Fruit fly (Drosophila melanogaster) whole organism, embryonic: ENCODE results near the gene Phb1.

ENCODE experiments used
- BEAF-32 ChIP-seq: fragments of 200-800 bp; sonication (Bioruptor generic); optimal IDR thresholded peaks from 3 replicates; lab custom pipeline; 2017; ENCODE audit warnings: missing biosample characterization, missing genetic modification characterization, mild to moderate bottlenecking, moderate library complexity, missing genetic modification reagents
- Bgb ChIP-seq: fragments of 200-800 bp; sonication (Bioruptor generic); IDR thresholded peaks from 2 replicates; pipeline ENCODE4 v1.3.6; 2022; ENCODE audit warnings: missing biosample characterization, missing genetic modification characterization; ENCODE audit not compliant: partially characterized antibody
- CG1024 ChIP-seq: fragments of 200-800 bp; sonication (Bioruptor generic); IDR thresholded peaks from 2 replicates; pipeline ENCODE4 v1.3.6; 2022; ENCODE audit warnings: missing biosample characterization, missing genetic modification characterization
- CG10462 ChIP-seq: fragments of 200-800 bp; sonication (Bioruptor generic); optimal IDR thresholded peaks from 2 replicates; lab custom pipeline; 2016; ENCODE audit warnings: missing biosample characterization, missing genetic modification characterization
- CG10654 ChIP-seq: fragments of 200-800 bp; sonication (Bioruptor generic); optimal IDR thresholded peaks from 2 replicates; lab custom pipeline; 2016; ENCODE audit warnings: missing biosample characterization, missing genetic modification characterization
- CG11398 ChIP-seq: fragments of 200-800 bp; sonication (Bioruptor generic); optimal IDR thresholded peaks from 2 replicates; lab custom pipeline; 2016; ENCODE audit warnings: missing biosample characterization, missing genetic modification characterization
- CG12236 ChIP-seq: fragments of 200-800 bp; sonication (Bioruptor generic); optimal IDR thresholded peaks from 2 replicates; lab custom pipeline; 2016; ENCODE audit warnings: missing biosample characterization, missing genetic modification characterization
- CG13775 ChIP-seq: fragments of 200-800 bp; sonication (Bioruptor generic); optimal IDR thresholded peaks from 3 replicates; lab custom pipeline; 2017; ENCODE audit warnings: missing biosample characterization, mild to moderate bottlenecking, missing genetic modification characterization
- CG18262 ChIP-seq: fragments of 200-800 bp; optimal IDR thresholded peaks from 3 replicates; lab custom pipeline; 2019; ENCODE audit warnings: missing biosample characterization, mild to moderate bottlenecking, missing genetic modification characterization, moderate library complexity
- CG3407 ChIP-seq: fragments of 200-800 bp; sonication (Bioruptor generic); optimal IDR thresholded peaks from 2 replicates; lab custom pipeline; 2018; ENCODE audit warnings: missing biosample characterization, mild to moderate bottlenecking, missing genetic modification characterization
- CG4617 ChIP-seq: fragments of 200-800 bp; sonication (Bioruptor generic); optimal IDR thresholded peaks from 3 replicates; lab custom pipeline; 2016; ENCODE audit warnings: missing biosample characterization, missing genetic modification characterization, borderline replicate concordance
- CG7786 ChIP-seq: fragments of 200-800 bp; sonication (Bioruptor generic); optimal IDR thresholded peaks from 2 replicates; lab custom pipeline; 2016; ENCODE audit warnings: missing biosample characterization, missing genetic modification characterization
- CG8089 ChIP-seq: fragments of 200-800 bp; sonication (Bioruptor generic); optimal IDR thresholded peaks from 3 replicates; lab custom pipeline; 2016; ENCODE audit warnings: missing biosample characterization, missing genetic modification characterization
- CG8944 ChIP-seq: fragments of 200-800 bp; sonication (Bioruptor generic); optimal IDR thresholded peaks from 3 replicates; lab custom pipeline; 2016; ENCODE audit warnings: missing biosample characterization, missing genetic modification characterization
- CG9437 ChIP-seq: fragments of 200-800 bp; sonication (Bioruptor generic); optimal IDR thresholded peaks from 2 replicates; lab custom pipeline; 2018; ENCODE audit warnings: missing biosample characterization, mild to moderate bottlenecking, missing genetic modification characterization
- CG9876 ChIP-seq: fragments of 200-800 bp; sonication (Bioruptor generic); optimal IDR thresholded peaks from 2 replicates; lab custom pipeline; 2016; ENCODE audit warnings: missing biosample characterization, missing genetic modification characterization
- Chrac-16 ChIP-seq: fragments of 200-800 bp; sonication (Bioruptor generic); optimal IDR thresholded peaks from 3 replicates; lab custom pipeline; 2016; ENCODE audit warnings: missing biosample characterization, missing genetic modification characterization
- CkIIα-i1 ChIP-seq: fragments of 200-800 bp; sonication (Bioruptor generic); IDR thresholded peaks from 2 replicates; pipeline ENCODE4 v1.3.6; 2022; ENCODE audit warnings: missing biosample characterization, missing genetic modification characterization
- CoRest ChIP-seq: fragments of 200-800 bp; sonication (Bioruptor generic); optimal IDR thresholded peaks from 3 replicates; lab custom pipeline; 2018; ENCODE audit warnings: missing biosample characterization, mild to moderate bottlenecking, missing genetic modification characterization, moderate library complexity
- Doc2 ChIP-seq: fragments of 200-800 bp; sonication (Bioruptor generic); IDR thresholded peaks from 2 replicates; pipeline ENCODE4 v1.3.6; 2022; ENCODE audit warnings: missing biosample characterization, missing genetic modification characterization
- Gug ChIP-seq: fragments of 200-800 bp; sonication (Bioruptor generic); IDR thresholded peaks from 4 replicates; pipeline ENCODE4 v1.3.6; 2022; ENCODE audit warnings: missing biosample characterization, missing genetic modification characterization
- Jarid2 ChIP-seq: fragments of 200-800 bp; sonication (Bioruptor generic); optimal IDR thresholded peaks from 3 replicates; lab custom pipeline; 2017; ENCODE audit warnings: mild to moderate bottlenecking, missing biosample characterization, missing genetic modification reagents, missing genetic modification characterization
- MTF-1 ChIP-seq: fragments of 200-800 bp; sonication (Bioruptor generic); optimal IDR thresholded peaks from 2 replicates; lab custom pipeline; 2018; ENCODE audit warnings: missing biosample characterization, mild to moderate bottlenecking, missing genetic modification characterization, borderline replicate concordance
- NC2α ChIP-seq: fragments of 200-800 bp; sonication (Bioruptor generic); optimal IDR thresholded peaks from 2 replicates; lab custom pipeline; 2016; ENCODE audit warnings: missing biosample characterization, missing genetic modification characterization
- Oaz ChIP-seq: fragments of 200-800 bp; sonication (Bioruptor generic); IDR thresholded peaks from 2 replicates; pipeline ENCODE4 v1.3.6; 2022; ENCODE audit warnings: missing biosample characterization, missing genetic modification characterization
- PHDP ChIP-seq: fragments of 200-800 bp; sonication (Bioruptor generic); optimal IDR thresholded peaks from 3 replicates; lab custom pipeline; 2018; ENCODE audit warnings: missing biosample characterization, mild to moderate bottlenecking, missing genetic modification characterization, moderate library complexity
- Ptx1 ChIP-seq: fragments of 200-800 bp; sonication (Bioruptor generic); IDR thresholded peaks from 2 replicates; pipeline ENCODE4 v1.3.6; 2022; ENCODE audit warnings: missing biosample characterization, missing genetic modification characterization
- Scr ChIP-seq: fragments of 200-800 bp; sonication (Bioruptor generic); IDR thresholded peaks from 2 replicates; pipeline ENCODE4 v1.3.6; 2022; ENCODE audit warnings: missing biosample characterization, missing genetic modification characterization; ENCODE audit not compliant: partially characterized antibody
- ash1 ChIP-seq: fragments of 200-800 bp; sonication (Bioruptor generic); optimal IDR thresholded peaks from 2 replicates; lab custom pipeline; 2018; ENCODE audit warnings: missing biosample characterization, mild to moderate bottlenecking, missing genetic modification characterization
- ato ChIP-seq: fragments of 200-800 bp; sonication (Bioruptor generic); IDR thresholded peaks from 2 replicates; pipeline ENCODE4 v1.3.6; 2022; ENCODE audit warnings: missing biosample characterization, missing genetic modification characterization; ENCODE audit not compliant: partially characterized antibody
- bigmax ChIP-seq: fragments of 200-800 bp; sonication (Bioruptor generic); optimal IDR thresholded peaks from 2 replicates; lab custom pipeline; 2018; ENCODE audit warnings: missing biosample characterization, mild to moderate bottlenecking, missing genetic modification characterization
- da ChIP-seq: fragments of 200-800 bp; sonication (Bioruptor generic); optimal IDR thresholded peaks from 2 replicates; lab custom pipeline; 2016; ENCODE audit warnings: missing biosample characterization, missing genetic modification characterization
- dmrt11E ChIP-seq: fragments of 200-800 bp; sonication (Bioruptor generic); optimal IDR thresholded peaks from 3 replicates; lab custom pipeline; 2018; ENCODE audit warnings: missing biosample characterization, mild to moderate bottlenecking, missing genetic modification characterization, moderate library complexity
- eve ChIP-seq, 2 experiments: fragments of >200 bp; optimal IDR thresholded peaks; 2 replicates each; lab custom pipeline; 2017; ENCODE audit warnings: missing biosample characterization in 2 of 2, missing genetic modification characterization in 2 of 2
- exex ChIP-seq: fragments of 200-800 bp; sonication (Bioruptor generic); optimal IDR thresholded peaks from 4 replicates; lab custom pipeline; 2018; ENCODE audit warnings: missing biosample characterization, mild to moderate bottlenecking, missing genetic modification characterization, moderate library complexity
- hb ChIP-seq: fragments of 200-800 bp; sonication (Bioruptor generic); IDR thresholded peaks from 3 replicates; pipeline ENCODE4 v1.3.6; 2022; ENCODE audit warnings: missing biosample characterization, missing genetic modification characterization; ENCODE audit not compliant: partially characterized antibody
- jigr1 ChIP-seq: fragments of 200-800 bp; sonication (Bioruptor generic); IDR thresholded peaks from 3 replicates; pipeline ENCODE4 v1.3.6; 2022; ENCODE audit warnings: missing biosample characterization, missing genetic modification characterization
- kni ChIP-seq: fragments of 200-800 bp; sonication (Bioruptor generic); optimal IDR thresholded peaks from 3 replicates; lab custom pipeline; 2017; ENCODE audit warnings: mild to moderate bottlenecking, missing biosample characterization, missing genetic modification reagents, missing genetic modification characterization
- nerfin-1 ChIP-seq: fragments of 200-800 bp; sonication (Bioruptor generic); optimal IDR thresholded peaks from 3 replicates; lab custom pipeline; 2019; ENCODE audit warnings: missing biosample characterization, mild to moderate bottlenecking, missing genetic modification characterization, moderate library complexity
- otp ChIP-seq: fragments of 200-800 bp; sonication (Bioruptor generic); IDR thresholded peaks from 3 replicates; pipeline ENCODE4, ENCODE4 v1.3.6; 2022; ENCODE audit warnings: missing biosample characterization, missing genetic modification characterization
- p53 ChIP-seq: fragments of 200-800 bp; sonication (Bioruptor generic); optimal IDR thresholded peaks from 2 replicates; lab custom pipeline; 2016; ENCODE audit warnings: missing biosample characterization, missing genetic modification characterization
- run ChIP-seq: fragments of 200-800 bp; sonication (Bioruptor generic); optimal IDR thresholded peaks from 3 replicates; lab custom pipeline; 2018; ENCODE audit warnings: missing biosample characterization, mild to moderate bottlenecking, missing genetic modification characterization
- shn ChIP-seq: fragments of 200-800 bp; sonication (Bioruptor generic); optimal IDR thresholded peaks from 3 replicates; lab custom pipeline; 2016; ENCODE audit warnings: missing biosample characterization, missing genetic modification characterization
- sisA ChIP-seq: fragments of 200-800 bp; sonication (Bioruptor generic); IDR thresholded peaks from 2 replicates; pipeline ENCODE4 v1.3.6; 2022; ENCODE audit warnings: missing biosample characterization, missing genetic modification characterization
- slbo ChIP-seq: fragments of 200-800 bp; sonication (Bioruptor generic); IDR thresholded peaks from 2 replicates; pipeline ENCODE4 v1.3.6; 2022; ENCODE audit warnings: missing biosample characterization, missing genetic modification characterization
- sr ChIP-seq: fragments of 200-800 bp; sonication (Bioruptor generic); IDR thresholded peaks from 3 replicates; pipeline ENCODE4 v1.3.6; 2022; ENCODE audit warnings: missing biosample characterization, missing genetic modification characterization
- tup ChIP-seq: fragments of 200-800 bp; sonication (Bioruptor generic); optimal IDR thresholded peaks from 2 replicates; lab custom pipeline; 2016; ENCODE audit warnings: missing biosample characterization, mild to moderate bottlenecking, missing genetic modification characterization, moderate library complexity
- zen2 ChIP-seq: fragments of 200-800 bp; sonication (Bioruptor generic); IDR thresholded peaks from 3 replicates; pipeline ENCODE4 v1.3.6; 2022; ENCODE audit warnings: missing biosample characterization, missing genetic modification characterization; ENCODE audit not compliant: partially characterized antibody

Gene Phb1

dm6 chr2L:19164933-19165813, 41.5 kb upstream of the Phb1 start (continued):
- TF ChIP-seq run (tag; lab: Kevin White, UChicago) (peak; percentile 95), exex (peak; percentile 86), eve (GFP tag; optimal IDR thresholded peaks at IDR 0.05; lab: Kevin White, UChicago) (peak in 1 of 2 experiments; percentile 38), CG11398 (peak; percentile 80), CG10462 (GFP tag; lab: Kevin White, UChicago) (peak; percentile 96), CG12236 (peak; percentile 81), tup (GFP tag; lab: Kevin White, UChicago) (peak; percentile 84), Doc2 (peak; percentile 69; the same call in 1 of the 2 replicates), hb (GFP tag; lab: Robert Waterston, UW) (no peak), Scr (GFP tag; lab: Robert Waterston, UW) (no peak), nerfin-1 (tag; lab: Kevin White, UChicago) (peak; percentile 95), zen2 (GFP tag; lab: Robert Waterston, UW) (no peak), sr (GFP tag; lab: Robert Waterston, UW) (peak; percentile 85; the same call in 2 of the 3 replicates), dmrt11E (tag; lab: Kevin White, UChicago) (peak; percentile 89), p53 (peak; percentile 84), CG9876 (GFP tag; lab: Kevin White, UChicago) (peak; percentile 77), CG10654 (peak; percentile 97), otp (GFP tag; lab: Robert Waterston, UW) (peak; percentile 97), sisA (GFP tag; lab: Robert Waterston, UW) (peak; percentile 96), CG1024 (GFP tag; lab: Robert Waterston, UW) (peak; percentile 92), CG8089 (GFP tag; lab: Kevin White, UChicago) (peak; percentile 89), CG3407 (peak; percentile 94), jigr1 (GFP tag; lab: Robert Waterston, UW) (peak; percentile 94), NC2α (GFP tag; lab: Kevin White, UChicago) (peak; percentile 93), BEAF-32 (GFP tag; lab: Kevin White, UChicago) (peak; percentile 11), Oaz (GFP tag; lab: Robert Waterston, UW) (peak; percentile 94), Chrac-16 (GFP tag; lab: Kevin White, UChicago) (peak; percentile 95), Jarid2 (GFP tag; lab: Kevin White, UChicago) (peak; percentile 82), Bgb (GFP tag; lab: Robert Waterston, UW) (no peak), CkIIα-i1 (GFP tag; lab: Robert Waterston, UW) (peak; percentile 74), CG4617 (peak; percentile 89), MTF-1 (peak; percentile 95), shn (GFP tag; lab: Kevin White, UChicago) (peak; percentile 82), ato (GFP tag; lab: Robert Waterston, UW) (no peak), Gug (GFP tag; lab: Robert Waterston, UW) (peak; percentile 96), ash1 (GFP tag; lab: Kevin White, UChicago) (no peak), CG13775 (peak; percentile 93), CG8944 (GFP tag; lab: Kevin White, UChicago) (peak; percentile 91), CG7786 (GFP tag; lab: Kevin White, UChicago) (peak; percentile 89), CG9437 (GFP tag; lab: Kevin White, UChicago) (peak; percentile 87), Ptx1 (GFP tag; lab: Robert Waterston, UW) (peak; percentile 97), kni (peak; percentile 73), bigmax (GFP tag; lab: Kevin White, UChicago) (peak; percentile 57), PHDP (tag; lab: Kevin White, UChicago) (peak; percentile 97), da (GFP tag; lab: Kevin White, UChicago) (peak; percentile 91), slbo (GFP tag; lab: Robert Waterston, UW) (peak; percentile 96), CoRest (tag; lab: Kevin White, UChicago) (peak; percentile 96), CG18262 (tag; lab: Kevin White, UChicago) (peak; percentile 98)
